Fruit fly (Drosophila melanogaster) whole organism, embryonic: Measurements from ENCODE around the gene CG31041.

Experiments
- Adf1 ChIP-seq: fragments of 200-800 bp; sonication (Bioruptor generic); IDR thresholded peaks from 2 replicates; pipeline ENCODE4 v1.3.6; 2022; ENCODE audit warnings: missing biosample characterization, missing genetic modification characterization
- BtbVII ChIP-seq: fragments of 200-800 bp; sonication (Bioruptor generic); optimal IDR thresholded peaks from 3 replicates; lab custom pipeline; 2017; ENCODE audit warnings: missing biosample characterization, mild to moderate bottlenecking, missing genetic modification characterization
- CG10321 ChIP-seq: fragments of 200-800 bp; sonication (Bioruptor generic); IDR thresholded peaks from 2 replicates; pipeline ENCODE4 v1.3.6; 2022; ENCODE audit warnings: missing biosample characterization, missing genetic modification characterization
- CG12299 ChIP-seq: fragments of 200-800 bp; sonication (Bioruptor generic); optimal IDR thresholded peaks from 2 replicates; lab custom pipeline; 2018; ENCODE audit warnings: missing biosample characterization, mild to moderate bottlenecking, missing genetic modification characterization
- CG12659 ChIP-seq: fragments of 200-800 bp; sonication (Bioruptor generic); optimal IDR thresholded peaks from 3 replicates; lab custom pipeline; 2017; ENCODE audit warnings: mild to moderate bottlenecking, missing biosample characterization, missing genetic modification reagents, missing genetic modification characterization
- CG13123 ChIP-seq: fragments of 200-800 bp; sonication (Bioruptor generic); optimal IDR thresholded peaks from 2 replicates; lab custom pipeline; 2016; ENCODE audit warnings: missing biosample characterization, missing genetic modification characterization
- CG15601 ChIP-seq: fragments of 200-800 bp; sonication (Bioruptor generic); optimal IDR thresholded peaks from 3 replicates; lab custom pipeline; 2019; ENCODE audit warnings: missing biosample characterization, mild to moderate bottlenecking, missing genetic modification characterization, moderate library complexity
- CG16813 ChIP-seq: fragments of 200-800 bp; sonication (Bioruptor generic); IDR thresholded peaks from 3 replicates; pipeline ENCODE4 v1.3.6; 2022; ENCODE audit warnings: missing biosample characterization, missing genetic modification characterization; ENCODE audit not compliant: partially characterized antibody
- CG1792 ChIP-seq: fragments of 200-800 bp; sonication (Bioruptor generic); optimal IDR thresholded peaks from 2 replicates; lab custom pipeline; 2016; ENCODE audit warnings: missing biosample characterization, missing genetic modification characterization
- CG1832 ChIP-seq: fragments of 200-800 bp; sonication (Bioruptor generic); optimal IDR thresholded peaks from 2 replicates; lab custom pipeline; 2017; ENCODE audit warnings: missing biosample characterization, mild to moderate bottlenecking, missing genetic modification characterization, inconsistent platforms
- CG2875 ChIP-seq: fragments of 200-800 bp; sonication (Bioruptor generic); optimal IDR thresholded peaks from 2 replicates; lab custom pipeline; 2017; ENCODE audit warnings: missing biosample characterization, mild to moderate bottlenecking, missing genetic modification characterization, missing genetic modification reagents
- CG32532 ChIP-seq: fragments of 200-800 bp; sonication (Bioruptor generic); IDR thresholded peaks from 2 replicates; pipeline ENCODE4 v1.3.6; 2022; ENCODE audit warnings: missing biosample characterization, missing genetic modification characterization
- CG3838 ChIP-seq: fragments of 200-800 bp; sonication (Bioruptor generic); optimal IDR thresholded peaks from 3 replicates; lab custom pipeline; 2016; ENCODE audit warnings: missing biosample characterization, missing genetic modification characterization
- CG4282 ChIP-seq: fragments of 200-800 bp; sonication (Bioruptor generic); optimal IDR thresholded peaks from 2 replicates; lab custom pipeline; 2016; ENCODE audit warnings: missing biosample characterization, missing genetic modification characterization
- CG5180 ChIP-seq: fragments of 200-800 bp; sonication (Bioruptor generic); optimal IDR thresholded peaks from 3 replicates; lab custom pipeline; 2017; ENCODE audit warnings: missing biosample characterization, missing genetic modification characterization, mild to moderate bottlenecking, moderate library complexity, missing genetic modification reagents
- CG8478 ChIP-seq: fragments of >200 bp; optimal IDR thresholded peaks from 2 replicates; lab custom pipeline; 2018
- Chrac-16 ChIP-seq: fragments of 200-800 bp; sonication (Bioruptor generic); optimal IDR thresholded peaks from 3 replicates; lab custom pipeline; 2016; ENCODE audit warnings: missing biosample characterization, missing genetic modification characterization
- CoRest ChIP-seq: fragments of 200-800 bp; sonication (Bioruptor generic); optimal IDR thresholded peaks from 3 replicates; lab custom pipeline; 2018; ENCODE audit warnings: missing biosample characterization, mild to moderate bottlenecking, missing genetic modification characterization, moderate library complexity
- Dad ChIP-seq: fragments of 200-800 bp; sonication (Bioruptor generic); optimal IDR thresholded peaks from 3 replicates; lab custom pipeline; 2016; ENCODE audit warnings: missing biosample characterization, missing genetic modification characterization
- Ets65A ChIP-seq: fragments of 200-800 bp; sonication (Bioruptor generic); peaks from one replicate; lab custom pipeline; 2016; ENCODE audit warnings: missing biosample characterization, missing genetic modification characterization
- Fer1 ChIP-seq: fragments of 200-800 bp; sonication (Bioruptor generic); optimal IDR thresholded peaks from 2 replicates; lab custom pipeline; 2017; ENCODE audit warnings: missing biosample characterization, mild to moderate bottlenecking, missing genetic modification characterization
- HLHmδ ChIP-seq: fragments of 200-800 bp; sonication (Bioruptor generic); optimal IDR thresholded peaks from 2 replicates; lab custom pipeline; 2018; ENCODE audit warnings: missing biosample characterization, mild to moderate bottlenecking, missing genetic modification characterization, moderate library complexity
- Jarid2 ChIP-seq: fragments of 200-800 bp; sonication (Bioruptor generic); optimal IDR thresholded peaks from 3 replicates; lab custom pipeline; 2017; ENCODE audit warnings: mild to moderate bottlenecking, missing biosample characterization, missing genetic modification reagents, missing genetic modification characterization
- Med ChIP-seq: fragments of 200-800 bp; sonication (Bioruptor generic); peaks from one replicate; lab custom pipeline; 2016; ENCODE audit warnings: missing biosample characterization, missing genetic modification characterization, mild to moderate bottlenecking, inconsistent platforms, moderate library complexity
- Nf-YC ChIP-seq: fragments of 200-800 bp; optimal IDR thresholded peaks from 3 replicates; lab custom pipeline; 2019; ENCODE audit warnings: missing biosample characterization, mild to moderate bottlenecking, missing genetic modification characterization, moderate library complexity
- Sox102F ChIP-seq: fragments of 200-800 bp; sonication (Bioruptor generic); optimal IDR thresholded peaks from 2 replicates; lab custom pipeline; 2018; ENCODE audit warnings: missing biosample characterization, mild to moderate bottlenecking, missing genetic modification characterization, moderate library complexity
- Sry-δ ChIP-seq: fragments of 200-800 bp; sonication (Bioruptor generic); optimal IDR thresholded peaks from 2 replicates; lab custom pipeline; 2016; ENCODE audit warnings: missing biosample characterization, missing genetic modification characterization
- Trl ChIP-seq, 3 experiments: fragments of >200 bp in 2 of 3; fragments of 200-800 bp in 1 of 3; sonication (Bioruptor generic) in 1 of 3; optimal IDR thresholded peaks; 2 replicates in 1 of 3; 3 replicates in 2 of 3; lab custom pipeline; 2016 to 2017; ENCODE audit warnings: missing biosample characterization in 1 of 3, missing genetic modification characterization in 1 of 3
- Xbp1 ChIP-seq: fragments of 200-800 bp; sonication (Bioruptor generic); optimal IDR thresholded peaks from 3 replicates; lab custom pipeline; 2016; ENCODE audit warnings: missing biosample characterization, mild to moderate bottlenecking, missing genetic modification characterization
- abd-A ChIP-seq: fragments of 200-800 bp; sonication (Bioruptor generic); optimal IDR thresholded peaks from 3 replicates; lab custom pipeline; 2019; ENCODE audit warnings: missing biosample characterization, mild to moderate bottlenecking, missing genetic modification characterization, moderate library complexity
- ap ChIP-seq: fragments of 200-800 bp; sonication (Bioruptor generic); IDR thresholded peaks from 2 replicates; pipeline ENCODE4 v1.3.6; 2022; ENCODE audit warnings: missing biosample characterization, missing genetic modification characterization
- bsh ChIP-seq, 2 experiments: fragments of 200-800 bp; sonication (Bioruptor generic); optimal IDR thresholded peaks; 2 replicates each; lab custom pipeline; 2017 to 2018; ENCODE audit warnings: mild to moderate bottlenecking in 2 of 2, missing biosample characterization in 2 of 2, missing genetic modification characterization in 2 of 2, moderate library complexity in 1 of 2
- btn ChIP-seq: fragments of 200-800 bp; sonication (Bioruptor generic); optimal IDR thresholded peaks from 2 replicates; lab custom pipeline; 2016; ENCODE audit warnings: missing biosample characterization, missing genetic modification characterization
- ewg ChIP-seq: fragments of 200-800 bp; sonication (Bioruptor generic); optimal IDR thresholded peaks from 3 replicates; lab custom pipeline; 2017; ENCODE audit warnings: mild to moderate bottlenecking, missing biosample characterization, missing genetic modification reagents, missing genetic modification characterization
- gro ChIP-seq: fragments of 200-800 bp; sonication (Bioruptor generic); optimal IDR thresholded peaks from 2 replicates; lab custom pipeline; 2016; ENCODE audit warnings: missing biosample characterization, missing genetic modification characterization
- hbn ChIP-seq: fragments of 200-800 bp; sonication (Bioruptor generic); IDR thresholded peaks from 2 replicates; pipeline ENCODE4 v1.3.6; 2022; ENCODE audit warnings: missing biosample characterization, missing genetic modification characterization; ENCODE audit not compliant: partially characterized antibody
- ind ChIP-seq: fragments of 200-800 bp; sonication (Bioruptor generic); optimal IDR thresholded peaks from 3 replicates; lab custom pipeline; 2016; ENCODE audit warnings: missing biosample characterization, missing genetic modification characterization
- p53 ChIP-seq: fragments of 200-800 bp; sonication (Bioruptor generic); optimal IDR thresholded peaks from 2 replicates; lab custom pipeline; 2016; ENCODE audit warnings: missing biosample characterization, missing genetic modification characterization
- pita ChIP-seq: fragments of 200-800 bp; sonication (Bioruptor generic); optimal IDR thresholded peaks from 2 replicates; lab custom pipeline; 2017; ENCODE audit warnings: missing biosample characterization, mild to moderate bottlenecking, missing genetic modification characterization
- pum ChIP-seq: fragments of 200-800 bp; sonication (Bioruptor generic); optimal IDR thresholded peaks from 2 replicates; lab custom pipeline; 2016; ENCODE audit warnings: missing biosample characterization, missing genetic modification characterization
- schlank ChIP-seq: fragments of 200-800 bp; sonication (Bioruptor generic); optimal IDR thresholded peaks from 2 replicates; lab custom pipeline; 2018; ENCODE audit warnings: missing biosample characterization, mild to moderate bottlenecking, missing genetic modification characterization
- sens-2 ChIP-seq: fragments of 200-800 bp; sonication (Bioruptor generic); IDR thresholded peaks from 2 replicates; pipeline ENCODE4 v1.3.6; 2022; ENCODE audit warnings: missing biosample characterization, missing genetic modification characterization
- seq ChIP-seq: fragments of 200-800 bp; sonication (Bioruptor generic); IDR thresholded peaks from 2 replicates; pipeline ENCODE4 v1.3.6; 2022; ENCODE audit warnings: missing biosample characterization, missing genetic modification characterization
- ssp ChIP-seq: fragments of 200-800 bp; sonication (Bioruptor generic); IDR thresholded peaks from 2 replicates; pipeline ENCODE4 v1.3.6; 2022; ENCODE audit warnings: missing biosample characterization, missing genetic modification characterization
- stwl ChIP-seq: fragments of 200-800 bp; sonication (Bioruptor generic); optimal IDR thresholded peaks from 3 replicates; lab custom pipeline; 2018; ENCODE audit warnings: missing biosample characterization, mild to moderate bottlenecking, missing genetic modification characterization, moderate library complexity
- tll ChIP-seq, 2 experiments: fragments of 200-800 bp in 1 of 2; fragments of >200 bp in 1 of 2; sonication (Bioruptor generic) in 1 of 2; optimal IDR thresholded peaks; 2 replicates each; lab custom pipeline; 2017 to 2019; ENCODE audit warnings: missing biosample characterization in 2 of 2, missing genetic modification characterization in 2 of 2, mild to moderate bottlenecking in 1 of 2, moderate library complexity in 1 of 2
- tup ChIP-seq: fragments of 200-800 bp; sonication (Bioruptor generic); optimal IDR thresholded peaks from 2 replicates; lab custom pipeline; 2016; ENCODE audit warnings: missing biosample characterization, mild to moderate bottlenecking, missing genetic modification characterization, moderate library complexity
- unc-4 ChIP-seq: fragments of 200-800 bp; sonication (Bioruptor generic); IDR thresholded peaks from 2 replicates; pipeline ENCODE4 v1.3.6; 2022; ENCODE audit warnings: missing biosample characterization, missing genetic modification characterization; ENCODE audit not compliant: partially characterized antibody
- unpg ChIP-seq: fragments of 200-800 bp; sonication (Bioruptor generic); optimal IDR thresholded peaks from 3 replicates; lab custom pipeline; 2018; ENCODE audit warnings: missing biosample characterization, mild to moderate bottlenecking, missing genetic modification characterization, moderate library complexity
- wek ChIP-seq: fragments of 200-800 bp; sonication (Bioruptor generic); optimal IDR thresholded peaks from 3 replicates; lab custom pipeline; 2018; ENCODE audit warnings: missing biosample characterization, mild to moderate bottlenecking, missing genetic modification characterization, moderate library complexity

The CG31041 gene

dm6 chr3R:29572040-29572648, 18.6 kb downstream of the CG31041 start (continued):
- TF ChIP-seq seq (GFP tag; lab: Robert Waterston, UW) = peak; percentile 23; the same call in 1 of the 2 replicates
- TF ChIP-seq Nf-YC = peak; percentile 91
- no peak for TF ChIP-seq p53 (GFP tag; lab: Kevin White, UChicago)
- no peak for TF ChIP-seq Fer1 (GFP tag; lab: Kevin White, UChicago)
- TF ChIP-seq wek (GFP tag; lab: Kevin White, UChicago) = no peak
- TF ChIP-seq CG2875 (GFP tag; lab: Kevin White, UChicago) = no peak
- TF ChIP-seq CG13123 = no peak
- peak; percentile 40 to 42 for TF ChIP-seq Trl (optimal IDR thresholded peaks at IDR 0.05; lab: Kevin White, UChicago)
- TF ChIP-seq Trl (GFP tag; optimal IDR thresholded peaks at IDR 0.05; lab: Kevin White, UChicago) = no peak
- no peak for TF ChIP-seq CG16813 (GFP tag; lab: Robert Waterston, UW)
- no peak for TF ChIP-seq unpg (GFP tag; lab: Kevin White, UChicago)
- no peak for TF ChIP-seq CG1792 (GFP tag; lab: Kevin White, UChicago)
- TF ChIP-seq ssp (GFP tag; lab: Robert Waterston, UW) = no peak
- no peak for TF ChIP-seq Chrac-16 (GFP tag; lab: Kevin White, UChicago)
- peak; percentile 60 for TF ChIP-seq Adf1 (GFP tag; lab: Robert Waterston, UW)
- TF ChIP-seq abd-A (tag; lab: Kevin White, UChicago) = peak; percentile 20
- TF ChIP-seq CoRest (tag; lab: Kevin White, UChicago) = no peak
- TF ChIP-seq CG8478 = peak; percentile 77
- TF ChIP-seq Xbp1 (GFP tag; lab: Kevin White, UChicago) = no peak
- TF ChIP-seq CG3838 = no peak
- TF ChIP-seq CG32532 (GFP tag; lab: Robert Waterston, UW) = no peak
- TF ChIP-seq ewg (GFP tag; lab: Kevin White, UChicago) = peak; percentile 96
- TF ChIP-seq tup (GFP tag; lab: Kevin White, UChicago) = no peak
- peak; percentile 79 for TF ChIP-seq Ets65A (GFP tag; lab: Kevin White, UChicago)
- peak; percentile 70 for TF ChIP-seq CG1832 (GFP tag; lab: Kevin White, UChicago)
- TF ChIP-seq btn (GFP tag; lab: Kevin White, UChicago) = no peak
- TF ChIP-seq ind (GFP tag; lab: Kevin White, UChicago) = no peak
- TF ChIP-seq BtbVII (GFP tag; lab: Kevin White, UChicago) = no peak
- peak; percentile 78 for TF ChIP-seq CG10321 (GFP tag; lab: Robert Waterston, UW)
- no peak for TF ChIP-seq Sry-δ (GFP tag; lab: Kevin White, UChicago)
- TF ChIP-seq pita (GFP tag; lab: Kevin White, UChicago) = no peak
- TF ChIP-seq Jarid2 (GFP tag; lab: Kevin White, UChicago) = peak; percentile 44
- no peak for TF ChIP-seq unc-4 (GFP tag; lab: Robert Waterston, UW)
- TF ChIP-seq hbn (GFP tag; lab: Robert Waterston, UW) = no peak
- TF ChIP-seq CG5180 (GFP tag; lab: Kevin White, UChicago) = no peak
- no peak for TF ChIP-seq bsh (GFP tag; optimal IDR thresholded peaks at IDR 0.05; lab: Kevin White, UChicago)
- TF ChIP-seq sens-2 (GFP tag; lab: Robert Waterston, UW) = no peak
- no peak for TF ChIP-seq Sox102F (GFP tag; lab: Kevin White, UChicago)
- no peak for TF ChIP-seq HLHmδ
- no peak for TF ChIP-seq pum (GFP tag; lab: Kevin White, UChicago)
- no peak for TF ChIP-seq CG4282
- TF ChIP-seq stwl (tag; lab: Kevin White, UChicago) = no peak
- no peak for TF ChIP-seq gro
- no peak for TF ChIP-seq CG15601
- TF ChIP-seq ap = no peak
- no peak for TF ChIP-seq CG12659 (GFP tag; lab: Kevin White, UChicago)
- TF ChIP-seq CG12299 (tag; lab: Kevin White, UChicago) = no peak
- TF ChIP-seq Dad = no peak
- peak in 1 of 2 experiments; percentile 66 for TF ChIP-seq tll (GFP tag; optimal IDR thresholded peaks at IDR 0.05; lab: Kevin White, UChicago)
- TF ChIP-seq schlank = no peak
- TF ChIP-seq Med (GFP tag; lab: Kevin White, UChicago) = no peak
